Fruit fly (Drosophila melanogaster) whole organism, prepupa: ENCODE data around the gene CG10700.

Source experiments
- CG10669 ChIP-seq: fragments of 200-800 bp; sonication (Bioruptor generic); optimal IDR thresholded peaks from 3 replicates; lab custom pipeline; 2018; ENCODE audit warnings: missing biosample characterization, mild to moderate bottlenecking, missing genetic modification characterization, moderate library complexity
- CG11294 ChIP-seq: fragments of 200-800 bp; sonication (Bioruptor generic); IDR thresholded peaks from 2 replicates; pipeline ENCODE4 v1.3.6; 2022; ENCODE audit warnings: missing biosample characterization, missing genetic modification characterization
- CG15336 ChIP-seq: fragments of 200-800 bp; sonication (Bioruptor generic); IDR thresholded peaks from 2 replicates; pipeline ENCODE4 v1.3.6; 2022; ENCODE audit warnings: missing biosample characterization, missing genetic modification characterization
- CG34406 ChIP-seq: fragments of 200-800 bp; sonication (Bioruptor generic); optimal IDR thresholded peaks from 3 replicates; lab custom pipeline; 2016; ENCODE audit warnings: missing biosample characterization, missing genetic modification characterization
- CG6163 ChIP-seq: fragments of 200-800 bp; sonication (Bioruptor generic); IDR thresholded peaks from 3 replicates; pipeline ENCODE4 v1.3.6; 2022; ENCODE audit warnings: missing biosample characterization, missing genetic modification characterization
- CG6792 ChIP-seq: fragments of 200-800 bp; sonication (Bioruptor generic); optimal IDR thresholded peaks from 3 replicates; lab custom pipeline; 2016; ENCODE audit warnings: missing biosample characterization, missing genetic modification characterization
- CG6808 ChIP-seq: fragments of 200-800 bp; sonication (Bioruptor generic); optimal IDR thresholded peaks from 3 replicates; lab custom pipeline; 2017; ENCODE audit warnings: missing biosample characterization, missing genetic modification characterization, mild to moderate bottlenecking, moderate library complexity, missing genetic modification reagents
- CG6854 ChIP-seq: fragments of 200-800 bp; sonication (Bioruptor generic); optimal IDR thresholded peaks from 2 replicates; lab custom pipeline; 2017; ENCODE audit warnings: missing biosample characterization, mild to moderate bottlenecking, missing genetic modification characterization
- CG9139 ChIP-seq: fragments of 200-800 bp; sonication (Bioruptor generic); optimal IDR thresholded peaks from 3 replicates; lab custom pipeline; 2017; ENCODE audit warnings: missing biosample characterization, mild to moderate bottlenecking, missing genetic modification characterization
- Eip75B ChIP-seq: fragments of 200-800 bp; sonication (Bioruptor generic); optimal IDR thresholded peaks from 3 replicates; lab custom pipeline; 2016; ENCODE audit warnings: missing biosample characterization, missing genetic modification characterization
- Eip78C ChIP-seq: fragments of 200-800 bp; sonication (Bioruptor generic); peaks from one replicate; lab custom pipeline; 2016; ENCODE audit warnings: missing biosample characterization, missing genetic modification characterization
- Eip93F ChIP-seq: fragments of 200-800 bp; sonication (Bioruptor generic); optimal IDR thresholded peaks from 2 replicates; lab custom pipeline; 2016; ENCODE audit warnings: missing biosample characterization, mild to moderate bottlenecking, missing genetic modification characterization
- Hr39 ChIP-seq: fragments of 200-800 bp; sonication (Bioruptor generic); optimal IDR thresholded peaks from 2 replicates; lab custom pipeline; 2016; ENCODE audit warnings: missing biosample characterization, missing genetic modification characterization
- Hr4 ChIP-seq: fragments of 200-800 bp; sonication (Bioruptor generic); optimal IDR thresholded peaks from 3 replicates; lab custom pipeline; 2016; ENCODE audit warnings: missing biosample characterization, missing genetic modification characterization
- Lpt ChIP-seq: fragments of 200-800 bp; sonication (Bioruptor generic); optimal IDR thresholded peaks from 3 replicates; lab custom pipeline; 2016; ENCODE audit warnings: missing biosample characterization, missing genetic modification characterization
- Met ChIP-seq: fragments of 200-800 bp; sonication (Bioruptor generic); optimal IDR thresholded peaks from 3 replicates; lab custom pipeline; 2016; ENCODE audit warnings: missing biosample characterization, missing genetic modification characterization
- achi ChIP-seq: fragments of 200-800 bp; sonication (Bioruptor generic); optimal IDR thresholded peaks from 3 replicates; lab custom pipeline; 2016; ENCODE audit warnings: missing biosample characterization, missing genetic modification characterization
- acj6 ChIP-seq: fragments of 200-800 bp; sonication (Bioruptor generic); optimal IDR thresholded peaks from 3 replicates; lab custom pipeline; 2016; ENCODE audit warnings: missing biosample characterization, missing genetic modification characterization
- dsx ChIP-seq: fragments of 200-800 bp; optimal IDR thresholded peaks from 3 replicates; lab custom pipeline; 2019; ENCODE audit warnings: missing biosample characterization, mild to moderate bottlenecking, missing genetic modification characterization, moderate library complexity; ENCODE audit not compliant: poor library complexity, severe bottlenecking
- esn ChIP-seq: fragments of 200-800 bp; sonication (Bioruptor generic); optimal IDR thresholded peaks from 2 replicates; lab custom pipeline; 2016; ENCODE audit warnings: missing biosample characterization, mild to moderate bottlenecking, missing genetic modification characterization, moderate library complexity
- fd59A ChIP-seq: fragments of 200-800 bp; sonication (Bioruptor generic); optimal IDR thresholded peaks from 2 replicates; lab custom pipeline; 2017; ENCODE audit warnings: missing biosample characterization, mild to moderate bottlenecking, missing genetic modification characterization, missing genetic modification reagents
- fkh ChIP-seq: fragments of 200-800 bp; sonication (Bioruptor generic); optimal IDR thresholded peaks from 3 replicates; lab custom pipeline; 2017; ENCODE audit warnings: missing biosample characterization, mild to moderate bottlenecking, missing genetic modification characterization, moderate library complexity
- pdm3 ChIP-seq: fragments of 200-800 bp; sonication (Bioruptor generic); optimal IDR thresholded peaks from 3 replicates; lab custom pipeline; 2016; ENCODE audit warnings: missing biosample characterization, missing genetic modification characterization
- ss ChIP-seq, 2 experiments: fragments of 200-800 bp; sonication (Bioruptor generic); optimal IDR thresholded peaks; 2 replicates in 1 of 2; 3 replicates in 1 of 2; lab custom pipeline; 2017 to 2018; ENCODE audit warnings: mild to moderate bottlenecking in 2 of 2, missing biosample characterization in 2 of 2, missing genetic modification characterization in 2 of 2, moderate library complexity in 1 of 2
- svp ChIP-seq: fragments of 200-800 bp; sonication (Bioruptor generic); peaks from one replicate; lab custom pipeline; 2016; ENCODE audit warnings: missing biosample characterization, missing genetic modification characterization

The CG10700 gene

dm6 chr2L:19036105-19036714 lies 42.6 kb downstream of the CG10700 start (continued):
- TF ChIP-seq CG6163 (no peak), Lpt (GFP tag; lab: Kevin White, UChicago) (peak; percentile 51), fd59A (GFP tag; lab: Kevin White, UChicago) (no peak), CG9139 (no peak), Hr4 (GFP tag; lab: Kevin White, UChicago) (no peak), ss (GFP tag; optimal IDR thresholded peaks at IDR 0.05; lab: Kevin White, UChicago) (peak in 1 of 2 experiments; percentile 7), esn (peak; percentile 14)

dm6 chr2L:19035013-19035412 lies 43.8 kb downstream of the CG10700 start:
- TF ChIP-seq Eip93F (peak; percentile 37), svp (GFP tag; lab: Kevin White, UChicago) (peak; percentile 90), CG6854 (GFP tag; lab: Kevin White, UChicago) (no peak)

dm6 chr2L:19034213-19034929 lies 44.5 kb downstream of the CG10700 start, which contains the start of the genes mib2 and CG31800:
TSS of gene mib2 (plus strand) at chr2L:19034444.
TSS of gene CG31800 (minus strand) at chr2L:19034576.
- TF ChIP-seq Eip75B (GFP tag; lab: Kevin White, UChicago) (no peak), CG10669 (GFP tag; lab: Kevin White, UChicago) (no peak), svp (GFP tag; lab: Kevin White, UChicago) (peak; percentile 71), esn (peak; percentile 21), Hr39 (GFP tag; lab: Kevin White, UChicago) (no peak), CG6808 (GFP tag; lab: Kevin White, UChicago) (peak; percentile 13), achi (peak; percentile 16), Eip78C (GFP tag; lab: Kevin White, UChicago) (peak; percentile 52), dsx (GFP tag; lab: Kevin White, UChicago) (peak; percentile 58), acj6 (GFP tag; lab: Kevin White, UChicago) (peak; percentile 3), fkh (GFP tag; lab: Kevin White, UChicago) (peak; percentile 36)

- TF ChIP-seq Lpt (GFP tag; lab: Kevin White, UChicago): no peak
- no peak for TF ChIP-seq Eip78C (GFP tag; lab: Kevin White, UChicago)
- TF ChIP-seq pdm3: no peak
- no peak for TF ChIP-seq CG15336
- no peak for TF ChIP-seq fkh (GFP tag; lab: Kevin White, UChicago)
- no peak for TF ChIP-seq svp (GFP tag; lab: Kevin White, UChicago)
- no peak for TF ChIP-seq Met
- TF ChIP-seq CG11294: no peak
- no peak for TF ChIP-seq CG6792 (GFP tag; lab: Kevin White, UChicago)
- TF ChIP-seq CG34406 (GFP tag; lab: Kevin White, UChicago): no peak
Measured at dm6 chr2L:19033288-19033687, 45.5 kb downstream of the CG10700 start, which contains the start of gene hook. TSS of gene hook (minus strand) at chr2L:19033498.
